Worm (Caenorhabditis elegans): ENCODE measurements around the gene E02C12.9.
A peak's percentile ranks its signal among the peaks of the same experiment; 100 is the strongest.

Gene E02C12.9

DNA sequence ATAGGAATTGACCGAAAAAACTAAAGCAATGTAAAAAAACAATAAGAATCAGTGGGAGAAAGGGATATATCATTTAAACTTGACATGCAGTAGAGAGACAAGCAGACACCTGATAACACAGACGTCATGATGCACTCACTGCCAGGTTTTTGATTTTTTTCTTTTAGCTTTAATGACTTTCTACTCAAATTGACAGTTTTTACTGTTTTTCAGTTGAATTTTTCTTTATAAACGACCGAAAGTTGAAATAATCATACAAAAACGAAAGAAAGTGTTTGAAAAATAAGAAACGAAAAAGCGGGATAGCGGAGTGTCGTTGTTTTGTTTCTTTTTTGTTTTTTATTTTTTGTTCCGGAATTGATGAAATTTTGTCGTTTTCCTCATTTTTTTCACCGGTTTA lies 41.1 kb downstream of the E02C12.9 start, which contains the start of gene ucp-4 (continued):
- peak; percentile 75 for TF ChIP-seq dmd-6 (GFP tag; IDR thresholded peaks at IDR 0.05)
- TF ChIP-seq hlh-30 (tag; optimal IDR thresholded peaks at IDR 0.05; ENCODE audit: insufficient read depth) = peak; percentile 14
- TF ChIP-seq zip-2 (tag; optimal IDR thresholded peaks at IDR 0.05) = no peak
- TF ChIP-seq php-3 (GFP tag; IDR thresholded peaks at IDR 0.05) = no peak
- TF ChIP-seq Y5F2A.4 (GFP tag; optimal IDR thresholded peaks at IDR 0.05) = no peak
- no peak for TF ChIP-seq lin-29 (GFP tag; IDR thresholded peaks at IDR 0.05)
- TF ChIP-seq F37D6.2 (tag; optimal IDR thresholded peaks at IDR 0.05) = no peak
- no peak for TF ChIP-seq ama-1 (optimal IDR thresholded peaks at IDR 0.05)
- no peak for TF ChIP-seq ZK337.2 (GFP tag; IDR thresholded peaks at IDR 0.05)
- TF ChIP-seq nhr-25 (tag; optimal IDR thresholded peaks at IDR 0.05; ENCODE audit: borderline replicate concordance, insufficient read depth) = no peak
- peak; percentile 85 for TF ChIP-seq T20F7.1 (GFP tag; optimal IDR thresholded peaks at IDR 0.05)
- TF ChIP-seq lin-38 (GFP tag; IDR thresholded peaks at IDR 0.05) = no peak
- no peak for TF ChIP-seq madf-5 (GFP tag; IDR thresholded peaks at IDR 0.05)
- TF ChIP-seq dve-1 (tag; optimal IDR thresholded peaks at IDR 0.05; ENCODE audit: insufficient read depth) = peak; percentile 8
- TF ChIP-seq daf-12 (tag; optimal IDR thresholded peaks at IDR 0.05) = no peak
- peak; percentile 4 for TF ChIP-seq nhr-28 (tag; optimal IDR thresholded peaks at IDR 0.05)
- TF ChIP-seq lir-3 (tag; optimal IDR thresholded peaks at IDR 0.05) = no peak
- TF ChIP-seq gei-8 (GFP tag; optimal IDR thresholded peaks at IDR 0.05) = no peak
- TF ChIP-seq Y105C5A.15 (GFP tag; IDR thresholded peaks at IDR 0.05) = no peak
- peak in 1 of 2 experiments; percentile 30 for TF ChIP-seq unc-62 (GFP tag; optimal IDR thresholded peaks at IDR 0.05 in 1 of 2)
- no peak for TF ChIP-seq unc-62 (tag; optimal IDR thresholded peaks at IDR 0.05)
- TF ChIP-seq skn-1 (tag; optimal IDR thresholded peaks at IDR 0.05) = no peak
- TF ChIP-seq T26A8.4 (GFP tag; IDR thresholded peaks at IDR 0.05) = no peak
- TF ChIP-seq lin-15B (tag; optimal IDR thresholded peaks at IDR 0.05) = no peak
- TF ChIP-seq pqm-1 (tag; optimal IDR thresholded peaks at IDR 0.05) = no peak
- no peak for TF ChIP-seq ZK546.5 (tag; optimal IDR thresholded peaks at IDR 0.05)
- TF ChIP-seq ceh-20 (GFP tag; IDR thresholded peaks at IDR 0.05) = peak; percentile 62; the same call in 1 of the 2 replicates
- TF ChIP-seq unc-39 (tag; optimal IDR thresholded peaks at IDR 0.05) = no peak
- no peak for TF ChIP-seq lsy-2 (tag; optimal IDR thresholded peaks at IDR 0.05)
- TF ChIP-seq Y75B8A.6 (GFP tag; IDR thresholded peaks at IDR 0.05) = no peak
- TF ChIP-seq pha-4 (GFP tag; IDR thresholded peaks at IDR 0.05) = no peak
- TF ChIP-seq pha-4 (tag; optimal IDR thresholded peaks at IDR 0.05) = no peak
- TF ChIP-seq ceh-82 (tag; optimal IDR thresholded peaks at IDR 0.05) = no peak
- TF ChIP-seq daf-16 (GFP tag; optimal IDR thresholded peaks at IDR 0.05) = no peak
- TF ChIP-seq daf-16 (tag; optimal IDR thresholded peaks at IDR 0.05) = peak; percentile 20
- no peak for TF ChIP-seq F26F4.8 (GFP tag; conservative IDR thresholded peaks at IDR 0.05)
- no peak for TF ChIP-seq ceh-32 (tag; optimal IDR thresholded peaks at IDR 0.05; ENCODE audit: poor library complexity)
- TF ChIP-seq hif-1 (tag; optimal IDR thresholded peaks at IDR 0.05) = no peak
- no peak for TF ChIP-seq mxl-3 (GFP tag; optimal IDR thresholded peaks at IDR 0.05)
- no peak for TF ChIP-seq dpl-1 (GFP tag; optimal IDR thresholded peaks at IDR 0.05)
- no peak for TF ChIP-seq sdz-12 (GFP tag; optimal IDR thresholded peaks at IDR 0.05)
- TF ChIP-seq mxl-2 (GFP tag; conservative IDR thresholded peaks at IDR 0.05) = no peak
- no peak for TF ChIP-seq lin-39 (tag; optimal IDR thresholded peaks at IDR 0.05)

Data from whole organism, L4 larva.